Worm (Caenorhabditis elegans) whole organism, late embryonic: ENCODE data around the gene ZK673.11.

Experiments used
- K02D7.2 ChIP-seq: sonication (generic microtip); optimal IDR thresholded peaks from 2 replicates; lab custom pipeline; 2017; ENCODE audit warnings: mild to moderate bottlenecking, missing genetic modification characterization, missing compliant biosample characterization
- K09A11.1 ChIP-seq: sonication (generic microtip); optimal IDR thresholded peaks from 2 replicates; lab custom pipeline; 2017; ENCODE audit warnings: antibody characterized with exemption, mild to moderate bottlenecking, missing genetic modification characterization, missing compliant biosample characterization; ENCODE audit not compliant: insufficient read depth
- ceh-19 ChIP-seq: fragments of 200-800 bp; sonication (Bioruptor generic); optimal IDR thresholded peaks from 2 replicates; lab custom pipeline; 2018; ENCODE audit warnings: mild to moderate bottlenecking, missing genetic modification characterization, missing compliant biosample characterization
- ceh-2 ChIP-seq: sonication (generic microtip); optimal IDR thresholded peaks from 2 replicates; lab custom pipeline; 2016; ENCODE audit warnings: missing genotype, missing genetic modification characterization, missing compliant biosample characterization
- ceh-6 ChIP-seq: fragments of 200-800 bp; sonication (Bioruptor generic); optimal IDR thresholded peaks from 2 replicates; lab custom pipeline; 2018; ENCODE audit warnings: mild to moderate bottlenecking, missing genetic modification characterization, missing compliant biosample characterization
- lin-11 ChIP-seq: fragments of 200-800 bp; sonication (Bioruptor generic); optimal IDR thresholded peaks from 2 replicates; lab custom pipeline; 2018; ENCODE audit warnings: mild to moderate bottlenecking, missing genetic modification characterization, missing compliant biosample characterization
- nfya-1 ChIP-seq: sonication (generic microtip); optimal IDR thresholded peaks from 2 replicates; lab custom pipeline; 2017; ENCODE audit warnings: missing genetic modification characterization, mild to moderate bottlenecking, missing compliant biosample characterization, antibody characterized with exemption, moderate library complexity
- pha-4 ChIP-seq: fragments of 150-350 bp; optimal IDR thresholded peaks from 2 replicates; lab custom pipeline; 2018; ENCODE audit warnings: missing biosample characterization, missing genetic modification reagents, missing genetic modification characterization

DNA sequence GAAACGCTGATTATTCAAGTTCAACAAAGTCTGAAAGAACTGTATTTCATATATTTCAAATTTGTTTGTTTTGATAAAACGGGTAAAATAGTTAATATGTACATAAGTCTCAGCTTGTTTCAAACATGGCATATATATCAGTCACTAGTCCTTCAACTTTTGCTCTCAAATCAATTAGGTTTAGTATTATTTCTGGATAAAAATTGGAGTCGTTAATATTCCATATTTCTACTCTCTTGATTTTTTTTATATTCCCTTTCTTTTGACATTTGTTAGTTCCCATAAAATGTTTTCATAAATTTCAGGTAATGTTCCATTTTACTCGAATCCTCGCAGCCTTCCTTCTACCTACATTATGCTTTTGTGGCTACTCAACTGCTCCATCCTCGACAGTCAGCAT lies 21.2 kb upstream of the ZK673.11 start, which contains the start of gene cut-4:
- TF ChIP-seq K09A11.1 (no peak), pha-4 (tag; lab: Kevin White, UChicago) (no peak), lin-11 (tag; lab: Kevin White, UChicago) (no peak), K02D7.2 (tag; lab: Kevin White, UChicago) (no peak), ceh-19 (GFP tag; lab: Kevin White, UChicago) (no peak), nfya-1 (no peak), ceh-2 (tag; lab: Kevin White, UChicago) (no peak), ceh-6 (GFP tag; lab: Kevin White, UChicago) (no peak)
